Worm (Caenorhabditis elegans) whole organism, young adult: ENCODE results near the gene grl-20.

Source experiments
- B0019.2 ChIP-seq: fragments of 200-800 bp; sonication (Bioruptor generic); conservative IDR thresholded peaks from 2 replicates; pipeline ENCODE4 v1.3.6; 2022; ENCODE audit warnings: missing genetic modification reagents, missing genetic modification characterization, missing compliant biosample characterization
- madf-10 ChIP-seq: sonication (generic microtip); optimal IDR thresholded peaks from 2 replicates; lab custom pipeline; 2016; ENCODE audit warnings: mild to moderate bottlenecking, missing genetic modification characterization, missing compliant biosample characterization
- nfyb-1 ChIP-seq: fragments of 200-800 bp; sonication (Bioruptor generic); IDR thresholded peaks from 2 replicates; pipeline ENCODE4 v1.3.6; 2022; ENCODE audit warnings: missing genetic modification reagents, missing genetic modification characterization, missing compliant biosample characterization
- repo-1 ChIP-seq: sonication (generic microtip); optimal IDR thresholded peaks from 2 replicates; lab custom pipeline; 2017; ENCODE audit warnings: mild to moderate bottlenecking, missing genetic modification characterization, missing compliant biosample characterization

DNA sequence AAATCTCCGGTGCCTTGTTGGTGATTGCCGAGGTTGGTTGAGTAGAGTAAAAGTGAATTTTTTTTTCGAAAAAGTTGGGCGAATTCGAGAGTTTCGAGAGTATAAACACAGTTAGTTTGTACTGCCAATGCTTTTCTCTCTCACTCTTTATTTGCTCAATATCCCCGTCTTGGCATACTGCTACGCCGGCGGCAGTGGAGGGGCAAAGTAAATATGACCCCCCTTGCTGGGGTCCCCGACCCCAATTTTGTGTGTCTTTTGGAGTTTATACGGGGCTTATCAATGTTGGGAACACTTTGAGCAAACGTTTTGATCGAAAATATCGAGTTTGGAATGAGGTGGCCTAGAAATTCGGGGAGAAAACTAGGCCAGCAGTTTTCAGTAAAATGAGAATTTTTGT lies 39.9 kb upstream of the grl-20 start, which contains the start of gene C54E4.4:
- TF ChIP-seq nfyb-1 (no peak), B0019.2 (no peak), repo-1 (no peak), madf-10 (tag; lab: Kevin White, UChicago) (no peak)
